Worm (Caenorhabditis elegans): ENCODE results near the gene plx-2.

DNA sequence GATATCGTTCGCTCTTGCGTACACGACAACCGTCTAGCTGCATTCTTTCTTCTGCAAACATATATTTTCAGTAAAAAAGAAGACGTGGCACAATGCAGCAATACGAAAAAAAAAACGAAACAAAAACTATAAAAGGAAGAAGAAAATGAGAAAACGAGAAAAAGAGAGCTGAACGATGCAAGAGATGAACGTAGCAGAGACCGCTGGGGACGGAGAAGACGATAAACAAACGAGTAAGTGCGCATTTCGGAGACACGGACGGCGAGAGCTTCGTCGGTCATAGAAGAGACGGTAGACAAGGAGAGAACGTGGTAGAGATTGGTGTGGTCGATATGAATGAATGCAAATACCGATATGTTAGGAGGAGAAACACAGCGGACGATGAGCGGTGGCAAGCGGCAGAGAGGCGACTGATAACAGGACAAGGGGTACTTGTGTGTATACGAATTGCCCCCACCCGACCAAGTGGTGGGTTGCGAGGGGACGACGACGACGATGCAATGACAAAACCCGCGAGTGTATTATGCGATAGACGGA is 13.3 kb upstream of the plx-2 start, which contains the start of gene K04B12.2:
- TF ChIP-seq C17E4.6 (GFP tag; IDR thresholded peaks at IDR 0.05) (no peak), T07F8.4 (tag; optimal IDR thresholded peaks at IDR 0.05) (no peak), dox-1 (GFP tag; IDR thresholded peaks at IDR 0.05) (peak; percentile 85), ama-1 (optimal IDR thresholded peaks at IDR 0.05) (no peak), ama-1 (GFP tag; optimal IDR thresholded peaks at IDR 0.05) (no peak), nfyb-1 (GFP tag; IDR thresholded peaks at IDR 0.05) (0 out of 2 replicates have a peak, but pooled peaks have one; percentile 33), snpc-4 (GFP tag; optimal IDR thresholded peaks at IDR 0.05) (no peak), snpc-4 (tag; optimal IDR thresholded peaks at IDR 0.05) (peak in 1 of 4 experiments; percentile 24), lir-1 (GFP tag; conservative IDR thresholded peaks at IDR 0.05) (0 out of 2 replicates have a peak, but pooled peaks have one; percentile 20), nfya-1 (tag; optimal IDR thresholded peaks at IDR 0.05; ENCODE audit: borderline replicate concordance, insufficient read depth) (no peak), snpc-1.1 (tag; optimal IDR thresholded peaks at IDR 0.05; ENCODE audit: insufficient read depth) (no peak), pha-4 (tag; optimal IDR thresholded peaks at IDR 0.05) (no peak), atf-7 (tag; optimal IDR thresholded peaks at IDR 0.05) (no peak), K12H6.12 (tag; optimal IDR thresholded peaks at IDR 0.05) (peak; percentile 15)

All from whole organism, young adult.